Fruit fly (Drosophila melanogaster) whole organism, adult: ENCODE data around the gene Abd-B.

ENCODE experiments used
- CG11617 ChIP-seq: fragments of 200-800 bp; sonication (Bioruptor generic); optimal IDR thresholded peaks from 2 replicates; lab custom pipeline; 2017; ENCODE audit warnings: mild to moderate bottlenecking, missing biosample characterization, missing genetic modification reagents, missing genetic modification characterization
- CG12768 ChIP-seq: fragments of 200-800 bp; sonication (Bioruptor generic); optimal IDR thresholded peaks from 2 replicates; lab custom pipeline; 2017; ENCODE audit warnings: missing biosample characterization, missing genetic modification characterization, mild to moderate bottlenecking, moderate library complexity, missing genetic modification reagents
- CG14711 ChIP-seq: fragments of 200-800 bp; sonication (Bioruptor generic); optimal IDR thresholded peaks from 2 replicates; lab custom pipeline; 2018; ENCODE audit warnings: missing biosample characterization, mild to moderate bottlenecking, missing genetic modification characterization, moderate library complexity
- CG1620 ChIP-seq: fragments of 200-800 bp; sonication (Bioruptor generic); optimal IDR thresholded peaks from 2 replicates; lab custom pipeline; 2016; ENCODE audit warnings: missing biosample characterization, missing genetic modification characterization
- CG33017 ChIP-seq: fragments of 200-800 bp; sonication (Bioruptor generic); optimal IDR thresholded peaks from 2 replicates; lab custom pipeline; 2018; ENCODE audit warnings: missing biosample characterization, mild to moderate bottlenecking, missing genetic modification characterization, moderate library complexity
- CG5204 ChIP-seq: fragments of 200-800 bp; sonication (Bioruptor generic); optimal IDR thresholded peaks from 2 replicates; lab custom pipeline; 2016; ENCODE audit warnings: missing biosample characterization, missing genetic modification characterization
- CG7045 ChIP-seq: fragments of 200-800 bp; sonication (Bioruptor generic); optimal IDR thresholded peaks from 2 replicates; lab custom pipeline; 2017; ENCODE audit warnings: missing biosample characterization, mild to moderate bottlenecking, missing genetic modification characterization
- CG7101 ChIP-seq: fragments of 200-800 bp; sonication (Bioruptor generic); optimal IDR thresholded peaks from 2 replicates; lab custom pipeline; 2018; ENCODE audit warnings: missing biosample characterization, mild to moderate bottlenecking, missing genetic modification characterization, moderate library complexity
- Clk ChIP-seq: fragments of 200-800 bp; sonication (Bioruptor generic); optimal IDR thresholded peaks from 2 replicates; lab custom pipeline; 2017; ENCODE audit warnings: missing biosample characterization, missing genetic modification characterization
- Crg-1 ChIP-seq: fragments of 200-800 bp; sonication (Bioruptor generic); optimal IDR thresholded peaks from 2 replicates; lab custom pipeline; 2016; ENCODE audit warnings: missing biosample characterization, missing genetic modification characterization
- Hr96 ChIP-seq: fragments of 200-800 bp; sonication (Bioruptor generic); optimal IDR thresholded peaks from 2 replicates; lab custom pipeline; 2016; ENCODE audit warnings: missing biosample characterization, missing genetic modification characterization
- Mnt ChIP-seq: fragments of 200-800 bp; sonication (Bioruptor generic); optimal IDR thresholded peaks from 2 replicates; lab custom pipeline; 2016; ENCODE audit warnings: missing biosample characterization, mild to moderate bottlenecking, missing genetic modification characterization
- bab1 ChIP-seq: fragments of 200-800 bp; sonication (Bioruptor generic); optimal IDR thresholded peaks from 3 replicates; lab custom pipeline; 2019; ENCODE audit warnings: missing biosample characterization, mild to moderate bottlenecking, missing genetic modification characterization, moderate library complexity
- cic ChIP-seq: fragments of 200-800 bp; sonication (Bioruptor generic); optimal IDR thresholded peaks from 2 replicates; lab custom pipeline; 2017; ENCODE audit warnings: missing biosample characterization, mild to moderate bottlenecking, missing genetic modification characterization, moderate library complexity
- cnc ChIP-seq, 2 experiments: fragments of >200 bp; optimal IDR thresholded peaks; 2 replicates each; lab custom pipeline; 2017
- kay ChIP-seq: fragments of 200-800 bp; sonication (Bioruptor generic); peaks from one replicate; lab custom pipeline; 2016; ENCODE audit warnings: missing biosample characterization, missing genetic modification characterization, borderline replicate concordance
- ovo ChIP-seq: fragments of 200-800 bp; sonication (Bioruptor generic); optimal IDR thresholded peaks from 2 replicates; lab custom pipeline; 2016; ENCODE audit warnings: missing biosample characterization, missing genetic modification characterization
- pad ChIP-seq: fragments of 200-800 bp; sonication (Bioruptor generic); optimal IDR thresholded peaks from 3 replicates; lab custom pipeline; 2017; ENCODE audit warnings: missing biosample characterization, missing genetic modification characterization, mild to moderate bottlenecking, moderate library complexity, missing genetic modification reagents
- tj ChIP-seq: fragments of 200-800 bp; sonication (Bioruptor generic); optimal IDR thresholded peaks from 3 replicates; lab custom pipeline; 2017; ENCODE audit warnings: missing biosample characterization, mild to moderate bottlenecking, missing genetic modification characterization, moderate library complexity
- toe ChIP-seq: fragments of 200-800 bp; sonication (Bioruptor generic); optimal IDR thresholded peaks from 2 replicates; lab custom pipeline; 2016; ENCODE audit warnings: missing biosample characterization, missing genetic modification characterization

The Abd-B gene

DNA sequence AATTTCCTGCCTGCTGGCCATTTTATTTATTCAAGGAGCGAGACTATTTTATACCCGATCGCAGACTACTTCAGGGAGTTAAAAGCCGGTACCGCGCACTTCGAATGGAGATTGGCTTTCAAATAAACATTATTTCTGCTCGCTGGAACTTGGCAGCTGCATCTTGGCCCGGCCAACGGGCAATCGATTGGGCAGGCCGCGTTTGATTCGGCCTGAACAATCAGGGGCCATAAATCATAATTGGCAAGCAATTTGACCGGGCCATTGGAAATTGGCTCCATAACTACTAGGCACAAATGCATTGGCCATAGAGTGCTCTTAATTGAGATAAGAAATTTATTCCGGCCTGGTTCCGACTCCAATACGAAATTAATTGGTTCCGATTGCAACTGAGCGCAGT, 75.8 kb downstream of the Abd-B start, which contains the start of gene MSAmiP:
MSAmiP (minus strand) TSS at position 101 of the 400 bp plus-strand sequence.
- TF ChIP-seq cnc (optimal IDR thresholded peaks at IDR 0.05; lab: Kevin White, UChicago) (no peak), CG1620 (no peak), CG7101 (no peak), CG5204 (GFP tag; lab: Kevin White, UChicago) (no peak)

DNA sequence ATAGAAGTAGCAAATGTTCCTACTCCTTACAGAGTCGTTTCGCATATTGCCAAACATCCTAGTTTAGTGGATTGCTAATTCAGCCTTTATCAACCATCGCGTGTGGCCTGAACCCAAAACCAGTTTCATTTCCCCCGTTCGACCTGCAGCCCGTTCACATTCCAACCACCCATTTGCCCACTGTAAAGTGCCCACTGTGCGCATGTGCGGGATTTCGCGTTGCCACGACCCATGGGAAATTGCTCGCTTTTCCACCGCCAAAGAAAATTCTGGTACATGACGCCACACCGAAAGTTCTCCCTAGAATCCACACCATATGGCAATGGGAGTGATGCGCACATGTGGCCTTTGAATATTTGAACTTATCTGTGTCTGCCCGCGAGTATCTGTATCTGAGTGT, 78.7 kb downstream of the Abd-B start:
- TF ChIP-seq kay (GFP tag; lab: Kevin White, UChicago) (peak; percentile 18), CG7045 (no peak)

DNA sequence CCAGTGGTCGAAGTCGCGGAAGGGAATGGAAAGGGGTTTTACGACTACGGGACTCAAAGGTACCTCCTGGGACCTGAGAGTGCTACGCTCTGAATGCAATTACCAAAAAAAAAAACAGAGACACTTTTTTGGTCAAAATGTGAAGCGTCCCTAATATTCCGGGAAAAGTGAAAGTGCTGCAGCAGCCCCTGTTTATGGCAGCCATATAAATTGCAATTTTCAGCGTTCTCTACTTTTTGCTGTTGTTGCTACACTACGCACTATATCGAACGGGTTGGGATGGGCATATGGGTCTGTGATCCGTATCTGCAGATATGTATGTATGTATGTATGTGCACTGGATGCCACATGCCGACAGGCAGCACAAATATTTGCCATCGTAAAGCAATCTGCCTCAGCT, 80.0 kb downstream of the Abd-B start:
- TF ChIP-seq Hr96 (GFP tag; lab: Kevin White, UChicago) (no peak), kay (GFP tag; lab: Kevin White, UChicago) (no peak), tj (GFP tag; lab: Kevin White, UChicago) (no peak)

DNA sequence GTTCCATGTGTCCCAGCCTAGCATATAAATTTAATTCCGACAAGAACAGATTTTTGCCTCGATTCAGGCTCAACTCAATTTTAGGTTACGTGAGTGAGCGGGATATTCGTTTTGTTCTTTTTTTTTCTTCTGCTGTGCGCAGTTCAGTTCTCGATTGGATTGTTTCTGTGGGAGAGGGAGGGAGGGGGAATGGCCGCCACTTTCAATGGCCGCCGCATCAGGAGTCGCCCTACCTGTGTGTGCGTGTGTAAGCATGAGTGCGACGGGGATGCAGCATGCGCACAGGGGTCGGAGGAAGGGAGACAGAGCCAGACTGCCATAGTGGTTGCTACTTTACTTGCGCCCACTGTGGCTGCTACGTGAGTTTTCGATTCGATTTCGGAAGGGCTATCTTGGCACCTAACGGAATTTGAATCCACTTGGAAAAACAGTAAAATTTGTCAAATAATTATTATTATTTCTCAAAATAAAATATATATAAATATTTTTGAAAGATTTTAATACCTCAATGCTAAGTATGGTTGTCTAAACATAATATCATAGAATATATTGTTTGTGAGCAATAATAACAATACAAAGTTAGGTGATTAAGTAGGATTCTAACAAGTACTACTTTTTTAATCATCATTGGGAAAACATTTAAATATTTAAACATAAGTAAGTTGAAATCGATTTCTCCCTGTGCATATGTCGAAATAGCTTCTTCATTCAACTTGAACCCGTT, 85.4 kb downstream of the Abd-B start:
- TF ChIP-seq Mnt (GFP tag; lab: Kevin White, UChicago) (no peak), ovo (GFP tag; lab: Kevin White, UChicago) (no peak), Hr96 (GFP tag; lab: Kevin White, UChicago) (no peak), CG1620 (no peak), CG5204 (GFP tag; lab: Kevin White, UChicago) (no peak), kay (GFP tag; lab: Kevin White, UChicago) (no peak), pad (GFP tag; lab: Kevin White, UChicago) (no peak), CG33017 (no peak), CG7101 (no peak), tj (GFP tag; lab: Kevin White, UChicago) (no peak), Clk (GFP tag; lab: Kevin White, UChicago) (no peak), CG14711 (no peak), bab1 (GFP tag; lab: Kevin White, UChicago) (no peak), toe (GFP tag; lab: Kevin White, UChicago) (no peak), Crg-1 (GFP tag; lab: Kevin White, UChicago) (no peak)

DNA sequence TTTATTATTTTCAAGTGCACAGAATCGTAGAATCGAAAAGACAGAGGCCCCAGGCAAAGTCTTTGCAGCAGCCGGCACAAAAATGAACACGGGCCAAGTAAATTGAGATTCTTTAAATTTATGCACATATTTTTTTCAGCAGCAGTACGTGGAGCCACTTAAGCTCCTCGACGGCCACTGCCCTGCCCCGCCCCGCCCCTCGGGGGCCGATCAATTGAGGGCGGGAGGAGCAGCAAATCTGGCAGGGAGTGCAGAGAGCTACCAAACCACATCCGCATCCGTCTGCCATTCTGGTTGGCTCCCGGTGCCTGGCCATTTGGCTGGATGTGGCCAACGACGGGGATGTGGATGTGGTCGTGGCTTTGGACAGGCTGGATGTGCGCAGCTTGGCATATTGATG, 87.5 kb downstream of the Abd-B start:
- TF ChIP-seq tj (GFP tag; lab: Kevin White, UChicago) (no peak), ovo (GFP tag; lab: Kevin White, UChicago) (no peak), CG12768 (GFP tag; lab: Kevin White, UChicago) (no peak), toe (GFP tag; lab: Kevin White, UChicago) (no peak), cic (GFP tag; lab: Kevin White, UChicago) (no peak), Mnt (GFP tag; lab: Kevin White, UChicago) (no peak), cnc (optimal IDR thresholded peaks at IDR 0.05; lab: Kevin White, UChicago) (no peak), CG7045 (no peak), CG33017 (no peak), CG14711 (no peak), bab1 (GFP tag; lab: Kevin White, UChicago) (no peak), CG11617 (GFP tag; lab: Kevin White, UChicago) (no peak), kay (GFP tag; lab: Kevin White, UChicago) (no peak), Hr96 (GFP tag; lab: Kevin White, UChicago) (no peak), CG1620 (no peak), pad (GFP tag; lab: Kevin White, UChicago) (no peak), Clk (GFP tag; lab: Kevin White, UChicago) (no peak), Crg-1 (GFP tag; lab: Kevin White, UChicago) (no peak)

DNA sequence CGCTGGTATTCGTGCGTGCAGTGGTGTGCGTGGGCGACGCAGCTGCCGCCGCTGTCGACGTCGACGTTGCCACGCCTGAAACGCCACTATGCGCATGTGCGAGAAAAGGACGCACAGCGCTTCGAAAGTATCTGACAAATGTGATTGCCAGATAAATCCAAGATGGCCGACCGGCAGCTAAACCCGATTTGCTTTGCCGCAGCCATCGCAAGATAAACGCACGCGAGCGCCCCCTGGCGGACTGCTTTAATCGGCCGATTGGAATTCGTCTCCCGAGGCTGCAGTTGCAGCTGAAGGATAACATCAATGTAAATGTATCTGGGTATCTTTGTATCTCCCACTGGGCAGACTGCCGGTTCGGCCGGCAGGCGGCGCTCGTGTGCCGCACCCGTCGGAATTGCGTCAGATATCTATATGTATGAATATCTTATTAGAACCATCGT, 89.5 kb downstream of the Abd-B start:
- TF ChIP-seq toe (GFP tag; lab: Kevin White, UChicago) (no peak), pad (GFP tag; lab: Kevin White, UChicago) (peak; percentile 25), CG5204 (GFP tag; lab: Kevin White, UChicago) (no peak)

DNA sequence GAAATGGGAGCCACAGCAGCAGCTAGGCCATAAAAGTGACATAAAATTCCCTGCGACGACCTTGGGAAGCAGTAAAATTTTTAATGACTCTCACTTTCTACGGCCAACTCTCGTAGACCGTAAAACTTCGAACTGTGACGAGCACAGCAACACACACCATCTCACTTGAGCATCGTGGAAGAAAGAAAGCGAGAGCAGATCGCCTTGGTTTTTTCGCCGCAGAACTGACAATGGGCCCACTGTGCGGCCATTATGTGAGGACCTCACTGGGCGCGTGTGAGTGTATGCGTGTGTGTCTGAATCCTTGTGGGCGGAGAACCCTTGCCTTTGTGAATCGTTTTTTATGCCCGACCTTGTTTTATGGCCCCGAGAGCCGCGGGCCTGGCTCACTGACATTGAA, 93.6 kb downstream of the Abd-B start:
- TF ChIP-seq tj (GFP tag; lab: Kevin White, UChicago), result no peak
- no peak for TF ChIP-seq CG5204 (GFP tag; lab: Kevin White, UChicago)
- no peak for TF ChIP-seq Clk (GFP tag; lab: Kevin White, UChicago)
- no peak for TF ChIP-seq bab1 (GFP tag; lab: Kevin White, UChicago)
- no peak for TF ChIP-seq ovo (GFP tag; lab: Kevin White, UChicago)
- TF ChIP-seq Mnt (GFP tag; lab: Kevin White, UChicago), result no peak
- no peak for TF ChIP-seq CG1620
- no peak for TF ChIP-seq CG11617 (GFP tag; lab: Kevin White, UChicago)
- TF ChIP-seq CG7045, result no peak
- TF ChIP-seq CG12768 (GFP tag; lab: Kevin White, UChicago), result no peak
- TF ChIP-seq Crg-1 (GFP tag; lab: Kevin White, UChicago), result no peak
- no peak for TF ChIP-seq CG7101
- TF ChIP-seq cnc (optimal IDR thresholded peaks at IDR 0.05; lab: Kevin White, UChicago), result no peak
- TF ChIP-seq pad (GFP tag; lab: Kevin White, UChicago), result no peak
- TF ChIP-seq toe (GFP tag; lab: Kevin White, UChicago), result no peak
- no peak for TF ChIP-seq Hr96 (GFP tag; lab: Kevin White, UChicago)
